Worm (Caenorhabditis elegans): Measurements from ENCODE around the gene egl-17.

DNA sequence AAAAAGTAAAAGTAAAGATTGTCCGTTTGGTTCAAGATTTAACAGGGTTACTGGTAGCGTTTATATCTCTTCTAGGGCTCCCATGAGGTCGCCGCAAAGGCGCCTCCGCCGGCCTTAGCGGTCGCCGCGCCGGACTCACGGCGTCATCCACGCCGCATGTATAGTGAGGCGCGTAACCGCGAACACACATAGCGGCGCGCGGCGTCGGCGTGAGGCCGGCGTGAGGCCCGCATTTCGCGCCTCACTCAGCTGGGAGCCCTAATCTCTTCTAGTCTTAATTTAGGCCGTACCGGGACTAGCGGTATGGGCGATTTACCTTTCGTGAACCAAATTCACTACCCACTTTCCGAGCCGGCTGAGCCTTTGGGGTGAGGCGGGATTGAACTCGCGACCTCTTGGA lies 27.9 kb upstream of the egl-17 start:
- no peak for TF ChIP-seq lin-15B (tag; optimal IDR thresholded peaks at IDR 0.05)
- TF ChIP-seq nhr-76 (tag; optimal IDR thresholded peaks at IDR 0.05): no peak
- no peak for TF ChIP-seq elt-2 (tag; optimal IDR thresholded peaks at IDR 0.05)
- no peak for TF ChIP-seq nhr-237 (tag; optimal IDR thresholded peaks at IDR 0.05)
- TF ChIP-seq nhr-11 (tag; optimal IDR thresholded peaks at IDR 0.05): no peak
- TF ChIP-seq nhr-28 (tag; optimal IDR thresholded peaks at IDR 0.05): no peak
- TF ChIP-seq ama-1 (optimal IDR thresholded peaks at IDR 0.05): no peak
- TF ChIP-seq mdl-1 (tag; optimal IDR thresholded peaks at IDR 0.05): no peak
- no peak for TF ChIP-seq pqm-1 (tag; optimal IDR thresholded peaks at IDR 0.05)
- no peak for TF ChIP-seq ceh-9 (tag; optimal IDR thresholded peaks at IDR 0.05)
- TF ChIP-seq aly-2 (tag; optimal IDR thresholded peaks at IDR 0.05): no peak
- TF ChIP-seq unc-62 (GFP tag; optimal IDR thresholded peaks at IDR 0.05): no peak
